Worm (Caenorhabditis elegans): Measurements from ENCODE around the gene F41E6.7.

ce11 chrV:8603272-8603671 is 4.2 kb upstream of the F41E6.7 start, which contains the start of gene F41E6.5:
- TF ChIP-seq unc-86 (tag; optimal IDR thresholded peaks at IDR 0.05) (no peak), ceh-19 (GFP tag; optimal IDR thresholded peaks at IDR 0.05) (no peak), pqm-1 (tag; optimal IDR thresholded peaks at IDR 0.05) (no peak), nhr-11 (tag; optimal IDR thresholded peaks at IDR 0.05) (no peak), ceh-18 (tag; optimal IDR thresholded peaks at IDR 0.05) (no peak), ref-2 (tag; optimal IDR thresholded peaks at IDR 0.05) (no peak)

Measured in whole organism, late embryonic.